Fruit fly (Drosophila melanogaster) whole organism, prepupa: ENCODE measurements around the gene CG34177.
A peak's percentile ranks its signal among the peaks of the same experiment; 100 is the strongest.

Source experiments
- Blimp-1 ChIP-seq: fragments of 200-800 bp; sonication (Bioruptor generic); optimal IDR thresholded peaks from 3 replicates; lab custom pipeline; 2017; ENCODE audit warnings: missing biosample characterization, missing genetic modification characterization, mild to moderate bottlenecking, moderate library complexity, missing genetic modification reagents
- CG11762 ChIP-seq: fragments of 200-800 bp; sonication (Bioruptor generic); optimal IDR thresholded peaks from 3 replicates; lab custom pipeline; 2016; ENCODE audit warnings: missing biosample characterization, missing genetic modification characterization; ENCODE audit not compliant: insufficient read depth
- CG15336 ChIP-seq: fragments of 200-800 bp; sonication (Bioruptor generic); IDR thresholded peaks from 2 replicates; pipeline ENCODE4 v1.3.6; 2022; ENCODE audit warnings: missing biosample characterization, missing genetic modification characterization
- CG32006 ChIP-seq: fragments of 200-800 bp; sonication (Bioruptor generic); optimal IDR thresholded peaks from 3 replicates; lab custom pipeline; 2017; ENCODE audit warnings: missing biosample characterization, mild to moderate bottlenecking, missing genetic modification characterization
- CG7368 ChIP-seq: fragments of 200-800 bp; sonication (Bioruptor generic); optimal IDR thresholded peaks from 3 replicates; lab custom pipeline; 2016; ENCODE audit warnings: missing biosample characterization, missing genetic modification characterization
- Eip75B ChIP-seq: fragments of 200-800 bp; sonication (Bioruptor generic); optimal IDR thresholded peaks from 3 replicates; lab custom pipeline; 2016; ENCODE audit warnings: missing biosample characterization, missing genetic modification characterization
- Hr4 ChIP-seq: fragments of 200-800 bp; sonication (Bioruptor generic); optimal IDR thresholded peaks from 3 replicates; lab custom pipeline; 2016; ENCODE audit warnings: missing biosample characterization, missing genetic modification characterization
- Sox14 ChIP-seq: fragments of 200-800 bp; sonication (Bioruptor generic); optimal IDR thresholded peaks from 3 replicates; lab custom pipeline; 2016; ENCODE audit warnings: missing biosample characterization, missing genetic modification characterization
- Sox15 ChIP-seq: fragments of 200-800 bp; sonication (Bioruptor generic); optimal IDR thresholded peaks from 3 replicates; lab custom pipeline; 2016; ENCODE audit warnings: missing biosample characterization, missing genetic modification characterization
- salr ChIP-seq, 2 experiments: fragments of 200-800 bp; sonication (Bioruptor generic); optimal IDR thresholded peaks; 3 replicates each; lab custom pipeline; 2016 to 2018; ENCODE audit warnings: missing biosample characterization in 2 of 2, missing genetic modification characterization in 2 of 2, mild to moderate bottlenecking in 1 of 2
- spab ChIP-seq: fragments of 200-800 bp; sonication (Bioruptor generic); optimal IDR thresholded peaks from 2 replicates; lab custom pipeline; 2017; ENCODE audit warnings: missing biosample characterization, mild to moderate bottlenecking, missing genetic modification characterization, missing genetic modification reagents

DNA sequence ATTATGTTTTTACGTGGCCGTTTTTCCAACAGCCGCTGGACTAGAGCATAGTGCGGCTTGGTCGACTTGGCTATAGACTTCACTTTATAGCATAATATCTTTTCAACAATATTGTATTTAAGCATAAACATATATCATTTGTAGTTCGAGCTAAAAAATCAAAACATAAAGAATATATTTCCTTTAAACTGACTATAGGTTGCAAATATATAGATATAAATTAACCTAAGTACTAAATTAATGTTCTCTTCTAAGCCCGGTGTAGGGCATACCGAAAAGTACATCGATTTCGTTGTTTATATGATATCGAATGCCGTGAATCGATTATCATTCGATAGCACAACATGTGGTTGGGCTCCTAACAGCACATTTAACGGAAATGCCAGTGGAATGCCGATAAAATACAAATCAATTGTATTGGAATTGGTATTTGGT is 14.9 kb downstream of the CG34177 start, which contains the start of gene MFS18:
- peak; percentile 81 to 96 for TF ChIP-seq salr (GFP tag; optimal IDR thresholded peaks at IDR 0.05; lab: Kevin White, UChicago)
- peak; percentile 92 for TF ChIP-seq Sox14
- peak; percentile 99 for TF ChIP-seq CG15336
- peak; percentile 92 for TF ChIP-seq Eip75B
- TF ChIP-seq Blimp-1 (GFP tag; lab: Kevin White, UChicago), result peak; percentile 90
- peak; percentile 96 for TF ChIP-seq CG32006
- TF ChIP-seq CG7368, result peak; percentile 99
- peak; percentile 96 for TF ChIP-seq Hr4
- TF ChIP-seq spab (GFP tag; lab: Kevin White, UChicago), result peak; percentile 98
- peak; percentile 99 for TF ChIP-seq CG11762 (GFP tag; lab: Kevin White, UChicago)
- peak; percentile 93 for TF ChIP-seq Sox15 (GFP tag; lab: Kevin White, UChicago)
